Worm (Caenorhabditis elegans) whole organism, early embryonic: ENCODE measurements around the gene F59A6.11.

ENCODE experiments used
- B0310.2 ChIP-seq: sonication (generic microtip); optimal IDR thresholded peaks from 2 replicates; lab custom pipeline; 2016; ENCODE audit warnings: mild to moderate bottlenecking, missing genetic modification characterization, missing compliant biosample characterization
- F13C5.2 ChIP-seq: sonication (generic microtip); optimal IDR thresholded peaks from 2 replicates; lab custom pipeline; 2017; ENCODE audit warnings: mild to moderate bottlenecking, missing genetic modification characterization, inconsistent platforms, missing compliant biosample characterization
- aly-1 ChIP-seq: sonication (generic microtip); optimal IDR thresholded peaks from 2 replicates; lab custom pipeline; 2016; ENCODE audit warnings: missing genetic modification characterization, missing compliant biosample characterization
- ama-1 ChIP-seq: fragments of 150-350 bp; optimal IDR thresholded peaks from 2 replicates; lab custom pipeline; 2014
- ceh-13 ChIP-seq: fragments of 200-800 bp; sonication (Bioruptor generic); optimal IDR thresholded peaks from 2 replicates; lab custom pipeline; 2018; ENCODE audit warnings: mild to moderate bottlenecking, missing genetic modification characterization, missing compliant biosample characterization
- ceh-36 ChIP-seq: sonication (generic microtip); optimal IDR thresholded peaks from 2 replicates; lab custom pipeline; 2016; ENCODE audit warnings: missing genetic modification characterization, inconsistent platforms, missing compliant biosample characterization
- ets-7 ChIP-seq: sonication (generic microtip); optimal IDR thresholded peaks from 2 replicates; lab custom pipeline; 2016; ENCODE audit warnings: missing genotype, missing genetic modification characterization, missing compliant biosample characterization
- flt-1 ChIP-seq: fragments of 200-800 bp; sonication (Bioruptor generic); IDR thresholded peaks from 2 replicates; pipeline ENCODE4 v1.3.6; 2022; ENCODE audit warnings: missing genetic modification characterization, missing compliant biosample characterization
- hmbx-1 ChIP-seq: sonication (generic microtip); optimal IDR thresholded peaks from 2 replicates; lab custom pipeline; 2016; ENCODE audit warnings: mild to moderate bottlenecking, missing genetic modification characterization, missing compliant biosample characterization
- hmg-4 ChIP-seq: fragments of 200-800 bp; sonication (Bioruptor generic); optimal IDR thresholded peaks from 2 replicates; lab custom pipeline; 2018; ENCODE audit warnings: mild to moderate bottlenecking, missing genetic modification characterization, missing compliant biosample characterization
- hnd-1 ChIP-seq: sonication (generic microtip); optimal IDR thresholded peaks from 2 replicates; lab custom pipeline; 2016; ENCODE audit warnings: missing genetic modification characterization, missing compliant biosample characterization
- pes-1 ChIP-seq: fragments of 200-800 bp; sonication (Bioruptor generic); IDR thresholded peaks from 2 replicates; pipeline ENCODE4 v1.3.6; 2022; ENCODE audit warnings: missing genetic modification reagents, missing genetic modification characterization, missing compliant biosample characterization
- scrt-1 ChIP-seq: fragments of 200-800 bp; sonication (Bioruptor generic); IDR thresholded peaks from 2 replicates; pipeline ENCODE4 v1.3.6; 2022; ENCODE audit warnings: missing genetic modification characterization, missing compliant biosample characterization
- sea-1 ChIP-seq: fragments of 200-800 bp; sonication (Bioruptor generic); conservative IDR thresholded peaks from 2 replicates; pipeline ENCODE4 v1.3.6; 2022; ENCODE audit warnings: missing genetic modification characterization, missing compliant biosample characterization
- tbx-11 ChIP-seq: fragments of 200-800 bp; sonication (Bioruptor generic); IDR thresholded peaks from 2 replicates; pipeline ENCODE4 v1.3.6; 2022; ENCODE audit warnings: missing genetic modification characterization, missing compliant biosample characterization
- tbx-37 ChIP-seq: fragments of 200-800 bp; sonication (Bioruptor generic); conservative IDR thresholded peaks from 2 replicates; pipeline ENCODE4 v1.3.6; 2022; ENCODE audit warnings: missing genetic modification reagents, missing genetic modification characterization, missing compliant biosample characterization
- tra-4 ChIP-seq: sonication (generic microtip); optimal IDR thresholded peaks from 2 replicates; lab custom pipeline; 2017; ENCODE audit warnings: missing genetic modification characterization, missing compliant biosample characterization

F59A6.11 gene

ce11 chrII:4998657-4999056 lies at the start of gene F59A6.11:
F59A6.11 (minus strand) TSS chrII:4998757.
- TF ChIP-seq ets-7 (tag; lab: Kevin White, UChicago) (no peak), ama-1 (lab: Kevin White, UChicago) (no peak), flt-1 (GFP tag; lab: Robert Waterston, UW) (no peak), sea-1 (no peak), hnd-1 (tag; lab: Kevin White, UChicago) (no peak), ceh-36 (tag; lab: Kevin White, UChicago) (no peak), ceh-13 (GFP tag; lab: Kevin White, UChicago) (no peak), tbx-37 (GFP tag; lab: Robert Waterston, UW) (no peak), tra-4 (no peak), hmbx-1 (tag; lab: Kevin White, UChicago) (no peak), tbx-11 (GFP tag; lab: Robert Waterston, UW) (no peak), hmg-4 (no peak), aly-1 (tag; lab: Kevin White, UChicago) (no peak), scrt-1 (GFP tag; lab: Robert Waterston, UW) (no peak), F13C5.2 (no peak), B0310.2 (tag; lab: Kevin White, UChicago) (no peak), pes-1 (GFP tag; lab: Robert Waterston, UW) (no peak)

- TF ChIP-seq hnd-1 (tag; lab: Kevin White, UChicago) (no peak), tbx-37 (GFP tag; lab: Robert Waterston, UW) (no peak), flt-1 (GFP tag; lab: Robert Waterston, UW) (no peak), ama-1 (lab: Kevin White, UChicago) (no peak), ets-7 (tag; lab: Kevin White, UChicago) (no peak), tbx-11 (GFP tag; lab: Robert Waterston, UW) (no peak), ceh-36 (tag; lab: Kevin White, UChicago) (no peak), hmbx-1 (tag; lab: Kevin White, UChicago) (no peak), ceh-13 (GFP tag; lab: Kevin White, UChicago) (no peak), sea-1 (no peak), aly-1 (tag; lab: Kevin White, UChicago) (no peak), F13C5.2 (no peak), hmg-4 (no peak), tra-4 (no peak), scrt-1 (GFP tag; lab: Robert Waterston, UW) (no peak), pes-1 (GFP tag; lab: Robert Waterston, UW) (no peak)
These were observed 48.7 kb upstream of the F59A6.11 start for ce11 chrII:5047279-5047678.

- no peak for TF ChIP-seq tbx-11 (GFP tag; lab: Robert Waterston, UW)
- no peak for TF ChIP-seq hnd-1 (tag; lab: Kevin White, UChicago)
- no peak for TF ChIP-seq flt-1 (GFP tag; lab: Robert Waterston, UW)
- no peak for TF ChIP-seq hmg-4
- no peak for TF ChIP-seq sea-1
- no peak for TF ChIP-seq B0310.2 (tag; lab: Kevin White, UChicago)
- TF ChIP-seq scrt-1 (GFP tag; lab: Robert Waterston, UW): no peak
- TF ChIP-seq ama-1 (lab: Kevin White, UChicago): no peak
- no peak for TF ChIP-seq hmbx-1 (tag; lab: Kevin White, UChicago)
- TF ChIP-seq aly-1 (tag; lab: Kevin White, UChicago): no peak
- TF ChIP-seq ceh-36 (tag; lab: Kevin White, UChicago): no peak
- TF ChIP-seq ceh-13 (GFP tag; lab: Kevin White, UChicago): no peak
- no peak for TF ChIP-seq pes-1 (GFP tag; lab: Robert Waterston, UW)
- no peak for TF ChIP-seq ets-7 (tag; lab: Kevin White, UChicago)
- TF ChIP-seq F13C5.2: no peak
These were observed 47.9 kb upstream of the F59A6.11 start for ce11 chrII:5046209-5047200.

ce11 chrII:5042381-5042930 lies 43.9 kb upstream of the F59A6.11 start:
- TF ChIP-seq aly-1 (tag; lab: Kevin White, UChicago) (no peak), F13C5.2 (no peak), scrt-1 (GFP tag; lab: Robert Waterston, UW) (no peak), hnd-1 (tag; lab: Kevin White, UChicago) (no peak), flt-1 (GFP tag; lab: Robert Waterston, UW) (no peak), tbx-37 (GFP tag; lab: Robert Waterston, UW) (no peak), pes-1 (GFP tag; lab: Robert Waterston, UW) (no peak), ceh-13 (GFP tag; lab: Kevin White, UChicago) (no peak), hmg-4 (no peak), hmbx-1 (tag; lab: Kevin White, UChicago) (no peak), sea-1 (no peak), B0310.2 (tag; lab: Kevin White, UChicago) (no peak), ceh-36 (tag; lab: Kevin White, UChicago) (no peak), tra-4 (no peak), ets-7 (tag; lab: Kevin White, UChicago) (no peak), ama-1 (lab: Kevin White, UChicago) (no peak), tbx-11 (GFP tag; lab: Robert Waterston, UW) (no peak)

ce11 chrII:5040631-5041156 lies 42.1 kb upstream of the F59A6.11 start, which contains the start of gene F33G12.7:
F33G12.7 (minus strand) TSS chrII:5040681.
- TF ChIP-seq hnd-1 (tag; lab: Kevin White, UChicago) (no peak), sea-1 (no peak), ama-1 (lab: Kevin White, UChicago) (no peak), ceh-13 (GFP tag; lab: Kevin White, UChicago) (no peak), hmg-4 (no peak), scrt-1 (GFP tag; lab: Robert Waterston, UW) (no peak)

- TF ChIP-seq ama-1 (lab: Kevin White, UChicago): no peak
- TF ChIP-seq scrt-1 (GFP tag; lab: Robert Waterston, UW): no peak
- TF ChIP-seq hmg-4: no peak
- TF ChIP-seq flt-1 (GFP tag; lab: Robert Waterston, UW): no peak
- TF ChIP-seq sea-1: no peak
- no peak for TF ChIP-seq B0310.2 (tag; lab: Kevin White, UChicago)
- TF ChIP-seq pes-1 (GFP tag; lab: Robert Waterston, UW): no peak
- no peak for TF ChIP-seq hnd-1 (tag; lab: Kevin White, UChicago)
- no peak for TF ChIP-seq tra-4
- TF ChIP-seq ceh-36 (tag; lab: Kevin White, UChicago): no peak
- no peak for TF ChIP-seq ets-7 (tag; lab: Kevin White, UChicago)
- no peak for TF ChIP-seq ceh-13 (GFP tag; lab: Kevin White, UChicago)
These were observed 41.4 kb upstream of the F59A6.11 start, which contains the start of gene golg-2 for ce11 chrII:5039912-5040311. golg-2 (minus strand) TSS chrII:5040091.
